Worm (Caenorhabditis elegans) whole organism, L1 larva: ENCODE results near the gene K11D12.6.
A peak's percentile ranks its signal among the peaks of the same experiment; 100 is the strongest.

Experiments used
- C16A3.4 ChIP-seq: fragments of 150-350 bp; optimal IDR thresholded peaks from 2 replicates; lab custom pipeline; 2014; ENCODE audit warnings: missing biosample characterization, missing genetic modification characterization
- ama-1 ChIP-seq: fragments of 150-350 bp; optimal IDR thresholded peaks from 2 replicates; lab custom pipeline; 2014
- blmp-1 ChIP-seq: fragments of 150-350 bp; optimal IDR thresholded peaks from 2 replicates; lab custom pipeline; 2014; ENCODE audit warnings: missing biosample characterization, missing genetic modification characterization
- ceh-63 ChIP-seq: fragments of 200-800 bp; sonication (Bioruptor generic); optimal IDR thresholded peaks from 2 replicates; lab custom pipeline; 2018; ENCODE audit warnings: mild to moderate bottlenecking, missing genetic modification characterization, missing compliant biosample characterization
- ceh-88 ChIP-seq: fragments of 200-800 bp; sonication (Bioruptor generic); IDR thresholded peaks from 2 replicates; pipeline ENCODE4 v1.3.6; 2022; ENCODE audit warnings: missing genetic modification characterization, missing compliant biosample characterization
- ceh-90 ChIP-seq: sonication (generic microtip); optimal IDR thresholded peaks from 2 replicates; lab custom pipeline; 2016; ENCODE audit warnings: missing genetic modification characterization, missing compliant biosample characterization
- ces-1 ChIP-seq: fragments of 150-350 bp; optimal IDR thresholded peaks from 2 replicates; lab custom pipeline; 2014; ENCODE audit warnings: missing biosample characterization, missing genetic modification reagents, missing genetic modification characterization
- efl-1 ChIP-seq, 4 experiments: fragments of 150-350 bp; optimal IDR thresholded peaks in 3 of 4; peaks in 1 of 4; 1 replicate in 1 of 4; 2 replicates in 3 of 4; lab custom pipeline; 2014; ENCODE audit warnings: missing biosample characterization in 2 of 4, missing genetic modification characterization in 2 of 4, missing genetic modification reagents in 2 of 4
- efl-3 ChIP-seq: fragments of 200-800 bp; sonication (Bioruptor generic); optimal IDR thresholded peaks from 2 replicates; lab custom pipeline; 2018; ENCODE audit warnings: mild to moderate bottlenecking, missing genetic modification characterization, missing compliant biosample characterization
- elt-2 ChIP-seq: sonication (generic microtip); optimal IDR thresholded peaks from 2 replicates; lab custom pipeline; 2016; ENCODE audit warnings: missing genetic modification characterization, mild to moderate bottlenecking, inconsistent platforms, missing compliant biosample characterization, missing genetic modification reagents
- elt-3 ChIP-seq, 6 experiments: fragments of 150-350 bp in 1 of 6; sonication (generic microtip); optimal IDR thresholded peaks; 2 replicates each; lab custom pipeline; 2017 to 2018; ENCODE audit warnings: missing biosample characterization in 6 of 6, missing genetic modification characterization in 6 of 6, inconsistent platforms in 1 of 6
- fkh-8 ChIP-seq: sonication (generic microtip); optimal IDR thresholded peaks from 2 replicates; lab custom pipeline; 2016; ENCODE audit warnings: mild to moderate bottlenecking, missing genetic modification characterization, missing compliant biosample characterization
- hlh-17 ChIP-seq: fragments of 200-800 bp; sonication (Bioruptor generic); optimal IDR thresholded peaks from 2 replicates; lab custom pipeline; 2018; ENCODE audit warnings: missing genetic modification characterization, mild to moderate bottlenecking, missing compliant biosample characterization, moderate library complexity, borderline replicate concordance
- lin-14 ChIP-seq: fragments of 200-800 bp; sonication (Bioruptor generic); optimal IDR thresholded peaks from 2 replicates; lab custom pipeline; 2018; ENCODE audit warnings: mild to moderate bottlenecking, missing genetic modification characterization, moderate library complexity, missing compliant biosample characterization
- lin-35 ChIP-seq, 2 experiments: fragments of 150-350 bp; optimal IDR thresholded peaks; 2 replicates each; lab custom pipeline; 2014; ENCODE audit warnings: missing biosample characterization in 2 of 2, missing genetic modification characterization in 2 of 2, missing genetic modification reagents in 2 of 2
- lsy-2 ChIP-seq, 2 experiments: fragments of 150-350 bp; optimal IDR thresholded peaks; 2 replicates each; lab custom pipeline; 2014; ENCODE audit warnings: missing biosample characterization in 2 of 2, missing genetic modification characterization in 2 of 2
- mdl-1 ChIP-seq, 2 experiments: fragments of 150-350 bp; optimal IDR thresholded peaks; 2 replicates each; lab custom pipeline; 2014 to 2017; ENCODE audit warnings: missing biosample characterization in 2 of 2, missing genetic modification characterization in 2 of 2, inconsistent platforms in 1 of 2
- mef-2 ChIP-seq: fragments of 150-350 bp; optimal IDR thresholded peaks from 2 replicates; lab custom pipeline; 2014; ENCODE audit warnings: missing biosample characterization, missing genetic modification characterization
- nhr-11 ChIP-seq: fragments of 150-350 bp; optimal IDR thresholded peaks from 2 replicates; lab custom pipeline; 2014; ENCODE audit warnings: missing biosample characterization, missing genetic modification characterization
- nhr-19 ChIP-seq: fragments of 200-800 bp; sonication (Bioruptor generic); conservative IDR thresholded peaks from 2 replicates; pipeline ENCODE4 v1.3.6; 2022; ENCODE audit warnings: missing genetic modification characterization, missing compliant biosample characterization
- nhr-237 ChIP-seq: fragments of 150-350 bp; optimal IDR thresholded peaks from 2 replicates; lab custom pipeline; 2014; ENCODE audit warnings: missing biosample characterization, missing genetic modification characterization
- nhr-47 ChIP-seq: sonication (generic microtip); optimal IDR thresholded peaks from 2 replicates; lab custom pipeline; 2016; ENCODE audit warnings: mild to moderate bottlenecking, missing genetic modification characterization, moderate library complexity, missing compliant biosample characterization
- nhr-71 ChIP-seq: sonication (generic microtip); optimal IDR thresholded peaks from 2 replicates; lab custom pipeline; 2016; ENCODE audit warnings: mild to moderate bottlenecking, missing genetic modification characterization, moderate library complexity, missing compliant biosample characterization
- nhr-77 ChIP-seq: fragments of 150-350 bp; optimal IDR thresholded peaks from 2 replicates; lab custom pipeline; 2014; ENCODE audit warnings: missing biosample characterization, missing genetic modification characterization
- nhr-85 ChIP-seq: sonication (generic microtip); peaks from one replicate; lab custom pipeline; 2016; ENCODE audit warnings: missing genetic modification characterization, inconsistent platforms, missing compliant biosample characterization
- nhr-90 ChIP-seq: sonication (generic microtip); optimal IDR thresholded peaks from 2 replicates; lab custom pipeline; 2016; ENCODE audit warnings: mild to moderate bottlenecking, missing genetic modification characterization, missing compliant biosample characterization; ENCODE audit not compliant: poor library complexity
- pqm-1 ChIP-seq: sonication (generic microtip); optimal IDR thresholded peaks from 3 replicates; lab custom pipeline; 2017; ENCODE audit warnings: missing biosample characterization, missing genetic modification characterization
- rnt-1 ChIP-seq: sonication (generic microtip); optimal IDR thresholded peaks from 2 replicates; lab custom pipeline; 2016; ENCODE audit warnings: mild to moderate bottlenecking, missing genetic modification characterization, moderate library complexity, missing compliant biosample characterization
- skn-1 ChIP-seq: fragments of 150-350 bp; optimal IDR thresholded peaks from 2 replicates; lab custom pipeline; 2014; ENCODE audit warnings: missing biosample characterization, missing genetic modification characterization
- snpc-4 ChIP-seq: fragments of 150-350 bp; optimal IDR thresholded peaks from 2 replicates; lab custom pipeline; 2014; ENCODE audit warnings: missing biosample characterization, missing genetic modification characterization
- snu-23 ChIP-seq: sonication (generic microtip); optimal IDR thresholded peaks from 2 replicates; lab custom pipeline; 2016; ENCODE audit warnings: missing genetic modification characterization, missing compliant biosample characterization
- sup-37 ChIP-seq: fragments of 200-800 bp; sonication (Bioruptor generic); optimal IDR thresholded peaks from 2 replicates; lab custom pipeline; 2018; ENCODE audit warnings: mild to moderate bottlenecking, missing genetic modification characterization, missing compliant biosample characterization
- swsn-7 ChIP-seq: sonication (generic microtip); optimal IDR thresholded peaks from 2 replicates; lab custom pipeline; 2016; ENCODE audit warnings: missing genetic modification characterization, missing compliant biosample characterization
- unc-86 ChIP-seq: sonication (generic microtip); optimal IDR thresholded peaks from 2 replicates; lab custom pipeline; 2016; ENCODE audit warnings: missing genetic modification characterization, missing compliant biosample characterization
- vab-15 ChIP-seq: sonication (generic microtip); optimal IDR thresholded peaks from 2 replicates; lab custom pipeline; 2017; ENCODE audit warnings: missing genotype, mild to moderate bottlenecking, missing genetic modification characterization, missing compliant biosample characterization
- xbp-1 ChIP-seq: sonication (generic microtip); optimal IDR thresholded peaks from 2 replicates; lab custom pipeline; 2016; ENCODE audit warnings: missing genetic modification characterization, missing compliant biosample characterization
- zag-1 ChIP-seq: fragments of 150-350 bp; optimal IDR thresholded peaks from 2 replicates; lab custom pipeline; 2014; ENCODE audit warnings: missing biosample characterization, missing genetic modification characterization
- zip-4 ChIP-seq: fragments of 200-800 bp; sonication (Bioruptor generic); optimal IDR thresholded peaks from 2 replicates; lab custom pipeline; 2018; ENCODE audit warnings: mild to moderate bottlenecking, missing genetic modification characterization, moderate library complexity, missing compliant biosample characterization
- ztf-11 ChIP-seq, 2 experiments: sonication (generic microtip); optimal IDR thresholded peaks; 2 replicates each; lab custom pipeline; 2016 to 2017; ENCODE audit warnings: missing genetic modification characterization in 2 of 2, missing biosample characterization in 1 of 2, missing compliant biosample characterization in 1 of 2
- ztf-4 ChIP-seq: fragments of 150-350 bp; optimal IDR thresholded peaks from 2 replicates; lab custom pipeline; 2014; ENCODE audit warnings: missing biosample characterization, missing genetic modification characterization

K11D12.6 gene

DNA sequence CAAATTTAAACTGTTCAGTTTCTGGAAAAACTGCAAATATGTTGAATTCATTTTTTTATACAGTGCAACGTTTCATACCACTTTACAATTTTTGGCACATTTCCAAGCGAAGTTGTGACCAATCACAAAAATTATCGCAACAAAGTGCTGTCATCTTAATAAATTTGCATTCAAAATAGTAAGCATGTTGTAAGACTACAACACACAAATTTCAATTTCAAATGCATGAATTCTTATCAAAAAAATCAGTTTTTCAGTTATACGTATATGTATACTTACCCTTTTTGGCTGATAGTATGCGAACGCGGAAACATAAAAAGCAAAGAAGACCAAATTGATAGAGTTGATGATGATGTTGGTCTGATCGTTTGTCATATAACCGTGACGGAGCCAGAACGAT, 4.7 kb downstream of the K11D12.6 start (continued):
- TF ChIP-seq efl-1 (optimal IDR thresholded peaks at IDR 0.05; lab: Kevin White, UChicago) (no peak), efl-1 (GFP tag; optimal IDR thresholded peaks at IDR 0.05 in 1 of 2; lab: Kevin White, UChicago) (peak in 1 of 2 experiments; percentile 83), snu-23 (GFP tag; lab: Kevin White, UChicago) (no peak)

DNA sequence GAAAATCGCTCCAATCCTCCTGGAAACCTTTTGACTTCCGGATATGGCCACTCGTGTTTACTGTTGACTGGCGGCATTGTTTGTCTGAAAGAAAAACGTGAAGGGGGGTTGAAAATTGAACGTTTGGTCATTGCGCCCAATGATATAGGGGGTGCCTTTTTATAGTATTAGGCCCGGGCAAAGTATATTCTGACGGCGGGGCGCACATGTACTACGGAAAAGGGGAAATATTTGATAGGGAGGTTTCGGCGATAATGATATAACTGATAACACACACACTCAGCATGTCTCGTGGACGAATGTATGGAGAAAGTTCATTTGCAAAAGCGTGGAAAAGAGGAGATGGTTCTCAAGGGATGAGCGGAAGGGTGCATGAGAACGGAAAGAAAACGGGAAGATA, 7.3 kb downstream of the K11D12.6 start, which contains the start of gene cpt-4:
TSS of gene cpt-4 (minus strand) at position 84 of the 400 bp plus-strand sequence.
- TF ChIP-seq pqm-1 (tag; lab: Kevin White, UChicago): peak; percentile 63
- peak; percentile 33 for TF ChIP-seq lin-14 (GFP tag; lab: Kevin White, UChicago)
- peak in 1 of 2 experiments; percentile 10 for TF ChIP-seq lin-35 (GFP tag; optimal IDR thresholded peaks at IDR 0.05; lab: Kevin White, UChicago)
- TF ChIP-seq elt-3 (tag; optimal IDR thresholded peaks at IDR 0.05; lab: Kevin White, UChicago): peak in 1 of 6 experiments; percentile 36
- no peak for TF ChIP-seq sup-37 (GFP tag; lab: Kevin White, UChicago)
- TF ChIP-seq elt-2 (tag; lab: Kevin White, UChicago): peak; percentile 79
- no peak for TF ChIP-seq lsy-2 (tag; optimal IDR thresholded peaks at IDR 0.05; lab: Kevin White, UChicago)
- TF ChIP-seq mdl-1 (tag; optimal IDR thresholded peaks at IDR 0.05; lab: Kevin White, UChicago): peak in 1 of 2 experiments; percentile 33
- TF ChIP-seq blmp-1 (tag; lab: Kevin White, UChicago): peak; percentile 50
- TF ChIP-seq nhr-85 (tag; lab: Kevin White, UChicago): peak; percentile 30
- TF ChIP-seq snpc-4 (tag; lab: Kevin White, UChicago): no peak

ce11 chrV:5026438-5026837, 8.5 kb downstream of the K11D12.6 start:
- peak; percentile 47 for TF ChIP-seq blmp-1 (tag; lab: Kevin White, UChicago)
- peak; percentile 72 for TF ChIP-seq elt-2 (tag; lab: Kevin White, UChicago)
- no peak for TF ChIP-seq nhr-47 (tag; lab: Kevin White, UChicago)
- TF ChIP-seq nhr-90 (tag; lab: Kevin White, UChicago): no peak
- TF ChIP-seq ceh-90 (tag; lab: Kevin White, UChicago): no peak
- peak; percentile 11 for TF ChIP-seq lin-14 (GFP tag; lab: Kevin White, UChicago)
- no peak for TF ChIP-seq mef-2 (tag; lab: Kevin White, UChicago)

DNA sequence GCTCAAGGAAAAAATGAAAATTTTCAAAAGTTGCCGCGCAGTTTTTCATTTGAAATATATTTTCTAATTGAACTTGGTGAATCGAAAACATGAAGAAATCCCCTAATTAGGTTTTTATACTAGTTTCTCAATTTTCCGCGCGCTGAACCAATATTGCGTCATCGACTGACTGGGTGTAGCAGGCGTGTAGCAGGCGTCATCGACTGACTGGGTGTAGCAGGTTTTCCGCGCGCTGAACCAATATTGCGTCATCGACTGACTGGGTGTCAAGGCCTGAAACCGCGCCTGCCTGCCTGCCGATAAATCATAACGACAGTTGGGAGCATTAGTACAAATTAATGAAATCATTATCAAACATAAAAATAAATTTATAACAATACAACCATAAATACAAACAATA, 11.6 kb downstream of the K11D12.6 start:
- TF ChIP-seq nhr-11: no peak
- TF ChIP-seq skn-1 (tag; lab: Kevin White, UChicago): no peak
- TF ChIP-seq nhr-19: no peak
- no peak for TF ChIP-seq ces-1 (GFP tag; lab: Kevin White, UChicago)
- TF ChIP-seq zip-4 (GFP tag; lab: Kevin White, UChicago): no peak
- no peak for TF ChIP-seq ztf-4 (tag; lab: Kevin White, UChicago)
- TF ChIP-seq hlh-17 (GFP tag; lab: Kevin White, UChicago): no peak
- TF ChIP-seq blmp-1 (tag; lab: Kevin White, UChicago): no peak

DNA sequence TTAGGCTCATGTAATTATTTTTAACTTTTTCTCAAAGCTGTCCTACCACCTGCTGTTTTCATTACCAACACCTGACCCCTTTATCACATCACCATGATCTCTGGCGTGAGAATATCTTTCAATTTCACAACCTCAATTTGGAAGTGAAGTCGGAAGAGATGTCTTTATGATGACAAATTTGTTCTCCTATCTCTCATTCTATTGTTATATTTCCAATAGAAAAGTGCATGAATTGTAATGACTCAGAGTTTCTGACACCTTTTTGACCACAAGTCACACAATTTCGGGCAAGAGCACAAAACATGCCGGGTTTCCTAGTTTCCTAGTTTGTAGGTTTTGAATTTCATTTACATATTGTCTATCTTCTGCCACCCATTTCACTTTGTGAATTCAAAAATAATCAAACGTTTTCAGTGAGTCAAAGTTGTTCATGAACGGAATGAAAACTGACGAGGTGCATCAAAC, 16.1 kb downstream of the K11D12.6 start, which contains the start of gene srr-4:
TSS of gene srr-4 (plus strand) at position 415 of the 465 bp plus-strand sequence.
- TF ChIP-seq ztf-11 (tag; optimal IDR thresholded peaks at IDR 0.05; lab: Kevin White, UChicago) (no peak), ama-1 (lab: Kevin White, UChicago) (no peak), lsy-2 (tag; optimal IDR thresholded peaks at IDR 0.05; lab: Kevin White, UChicago) (no peak), mef-2 (tag; lab: Kevin White, UChicago) (no peak), rnt-1 (no peak), xbp-1 (no peak), ceh-63 (no peak), nhr-71 (tag; lab: Kevin White, UChicago) (peak; percentile 20), vab-15 (tag; lab: Kevin White, UChicago) (no peak), efl-3 (GFP tag; lab: Kevin White, UChicago) (no peak), ces-1 (GFP tag; lab: Kevin White, UChicago) (no peak), nhr-90 (tag; lab: Kevin White, UChicago) (no peak), C16A3.4 (tag; lab: Kevin White, UChicago) (no peak), lin-14 (GFP tag; lab: Kevin White, UChicago) (no peak), swsn-7 (tag; lab: Kevin White, UChicago) (no peak), zag-1 (no peak), skn-1 (tag; lab: Kevin White, UChicago) (peak; percentile 79), ceh-88 (no peak), unc-86 (tag; lab: Kevin White, UChicago) (no peak), nhr-237 (tag; lab: Kevin White, UChicago) (no peak), nhr-77 (tag; lab: Kevin White, UChicago) (no peak), fkh-8 (peak; percentile 13)
